Worm (Caenorhabditis elegans) whole organism, young adult: ENCODE measurements around the gene frpr-7.
"Not testable (repeated sequence)": the region's sequence is repeated elsewhere in the genome, so short reads cannot be mapped to it uniquely, and the experiment has no call there.

Experiments used
- B0336.3 ChIP-seq: fragments of 200-800 bp; sonication (Bioruptor generic); IDR thresholded peaks from 2 replicates; pipeline ENCODE4 v1.3.6; 2022; ENCODE audit warnings: missing genetic modification characterization, missing compliant biosample characterization
- C17E4.6 ChIP-seq: fragments of 200-800 bp; sonication (Bioruptor generic); IDR thresholded peaks from 2 replicates; pipeline ENCODE4 v1.3.6; 2022; ENCODE audit warnings: missing genetic modification reagents, missing genetic modification characterization, missing compliant biosample characterization
- F37B4.10 ChIP-seq: fragments of 200-800 bp; sonication (Bioruptor generic); IDR thresholded peaks from 2 replicates; pipeline ENCODE4 v1.3.6; 2022; ENCODE audit warnings: missing genetic modification characterization, missing compliant biosample characterization
- F55B11.4 ChIP-seq: sonication (generic microtip); optimal IDR thresholded peaks from 2 replicates; lab custom pipeline; 2016; ENCODE audit warnings: missing compliant biosample characterization, missing genetic modification characterization, borderline replicate concordance; ENCODE audit not compliant: insufficient read depth
- T26A5.8 ChIP-seq: sonication (generic microtip); optimal IDR thresholded peaks from 2 replicates; lab custom pipeline; 2016; ENCODE audit warnings: missing genetic modification characterization, missing compliant biosample characterization
- Y79H2A.3 ChIP-seq: fragments of 200-800 bp; sonication (Bioruptor generic); conservative IDR thresholded peaks from 2 replicates; pipeline ENCODE4 v1.3.6; 2022; ENCODE audit warnings: missing genetic modification reagents, missing genetic modification characterization, missing compliant biosample characterization
- akir-1 ChIP-seq: fragments of 200-800 bp; sonication (Bioruptor generic); optimal IDR thresholded peaks from 2 replicates; lab custom pipeline; 2018; ENCODE audit warnings: mild to moderate bottlenecking, missing genetic modification characterization, moderate library complexity, missing compliant biosample characterization
- aptf-2 ChIP-seq: fragments of 200-800 bp; sonication (Bioruptor generic); conservative IDR thresholded peaks from 2 replicates; pipeline ENCODE4 v1.3.6; 2022; ENCODE audit warnings: missing genetic modification reagents, missing genetic modification characterization, missing compliant biosample characterization
- atf-7 ChIP-seq: sonication (generic microtip); optimal IDR thresholded peaks from 2 replicates; lab custom pipeline; 2017; ENCODE audit warnings: mild to moderate bottlenecking, missing genetic modification characterization, missing compliant biosample characterization
- bed-2 ChIP-seq: fragments of 200-800 bp; sonication (Bioruptor generic); IDR thresholded peaks from 2 replicates; pipeline ENCODE4 v1.3.6; 2022; ENCODE audit warnings: missing genetic modification reagents, missing genetic modification characterization, missing compliant biosample characterization
- ccch-3 ChIP-seq: fragments of 200-800 bp; sonication (Bioruptor generic); optimal IDR thresholded peaks from 2 replicates; lab custom pipeline; 2018; ENCODE audit warnings: mild to moderate bottlenecking, missing genetic modification characterization, missing compliant biosample characterization
- ceh-79 ChIP-seq: sonication (generic microtip); optimal IDR thresholded peaks from 2 replicates; lab custom pipeline; 2017; ENCODE audit warnings: mild to moderate bottlenecking, missing genetic modification characterization, missing compliant biosample characterization
- chd-7 ChIP-seq: sonication (generic microtip); optimal IDR thresholded peaks from 2 replicates; lab custom pipeline; 2016; ENCODE audit warnings: mild to moderate bottlenecking, missing genetic modification characterization, moderate library complexity, missing compliant biosample characterization
- dox-1 ChIP-seq: fragments of 200-800 bp; sonication (Bioruptor generic); IDR thresholded peaks from 2 replicates; pipeline ENCODE4 v1.3.6; 2022; ENCODE audit warnings: missing genetic modification reagents, missing genetic modification characterization, missing compliant biosample characterization
- efl-1 ChIP-seq: fragments of 150-350 bp; optimal IDR thresholded peaks from 2 replicates; lab custom pipeline; 2014; ENCODE audit warnings: missing biosample characterization, missing genetic modification reagents, missing genetic modification characterization
- ets-4 ChIP-seq: fragments of 200-800 bp; sonication (Bioruptor generic); optimal IDR thresholded peaks from 2 replicates; lab custom pipeline; 2018; ENCODE audit warnings: mild to moderate bottlenecking, missing genetic modification characterization, missing compliant biosample characterization
- gei-17 ChIP-seq: fragments of 200-800 bp; sonication (Bioruptor generic); optimal IDR thresholded peaks from 2 replicates; lab custom pipeline; 2018; ENCODE audit warnings: mild to moderate bottlenecking, missing genetic modification characterization, missing compliant biosample characterization
- him-1 ChIP-seq: sonication (generic microtip); optimal IDR thresholded peaks from 2 replicates; lab custom pipeline; 2016; ENCODE audit warnings: missing genotype, missing genetic modification reagents, missing genetic modification characterization, missing compliant biosample characterization
- hmg-1.2 ChIP-seq: fragments of 200-800 bp; sonication (Bioruptor generic); IDR thresholded peaks from 2 replicates; pipeline ENCODE4 v1.3.6; 2022; ENCODE audit warnings: missing genetic modification reagents, missing genetic modification characterization, missing compliant biosample characterization
- hmg-20 ChIP-seq: fragments of 200-800 bp; sonication (Bioruptor generic); IDR thresholded peaks from 2 replicates; pipeline ENCODE4 v1.3.6; 2022; ENCODE audit warnings: missing genetic modification reagents, missing genetic modification characterization, missing compliant biosample characterization
- let-607 ChIP-seq, 2 experiments: fragments of 200-800 bp in 1 of 2; sonication (Bioruptor generic) in 1 of 2; sonication (generic microtip) in 1 of 2; optimal IDR thresholded peaks; 2 replicates each; lab custom pipeline; 2016 to 2018; ENCODE audit warnings: mild to moderate bottlenecking in 2 of 2, missing compliant biosample characterization in 2 of 2, missing genetic modification characterization in 2 of 2, moderate library complexity in 2 of 2, missing genotype in 1 of 2
- lin-26 ChIP-seq: fragments of 200-800 bp; sonication (Bioruptor generic); IDR thresholded peaks from 2 replicates; pipeline ENCODE4 v1.3.6; 2022; ENCODE audit warnings: missing genetic modification reagents, missing genetic modification characterization, missing compliant biosample characterization
- lir-1 ChIP-seq: fragments of 200-800 bp; sonication (Bioruptor generic); conservative IDR thresholded peaks from 2 replicates; pipeline ENCODE4 v1.3.6; 2022; ENCODE audit warnings: missing genetic modification reagents, missing genetic modification characterization, missing compliant biosample characterization
- lsy-27 ChIP-seq: sonication (generic microtip); optimal IDR thresholded peaks from 2 replicates; lab custom pipeline; 2017; ENCODE audit warnings: missing genetic modification characterization, mild to moderate bottlenecking, missing compliant biosample characterization, antibody characterized with exemption, missing genotype, borderline replicate concordance; ENCODE audit not compliant: insufficient read depth
- madf-8 ChIP-seq: fragments of 200-800 bp; sonication (Bioruptor generic); conservative IDR thresholded peaks from 2 replicates; pipeline ENCODE4 v1.3.6; 2022; ENCODE audit warnings: missing genetic modification reagents, missing genetic modification characterization, missing compliant biosample characterization
- nhr-120 ChIP-seq: fragments of 200-800 bp; sonication (Bioruptor generic); IDR thresholded peaks from 2 replicates; pipeline ENCODE4 v1.3.6; 2022; ENCODE audit warnings: missing genetic modification characterization, missing compliant biosample characterization
- nhr-80 ChIP-seq: sonication (generic microtip); optimal IDR thresholded peaks from 2 replicates; lab custom pipeline; 2016; ENCODE audit warnings: missing genetic modification characterization, missing compliant biosample characterization
- pha-4 ChIP-seq: fragments of 150-350 bp; sonication (generic microtip); optimal IDR thresholded peaks from 2 replicates; lab custom pipeline; 2014; ENCODE audit warnings: missing biosample characterization, missing genetic modification reagents, missing genetic modification characterization
- sea-2 ChIP-seq: fragments of 200-800 bp; sonication (Bioruptor generic); IDR thresholded peaks from 2 replicates; pipeline ENCODE4 v1.3.6; 2022; ENCODE audit warnings: missing genetic modification characterization, missing compliant biosample characterization
- snpc-4 ChIP-seq, 5 experiments: fragments of 150-350 bp in 1 of 5; sonication (generic microtip) in 4 of 5; optimal IDR thresholded peaks; 2 replicates each; lab custom pipeline; 2014 to 2018; ENCODE audit warnings: missing genetic modification characterization in 5 of 5, missing biosample characterization in 3 of 5, antibody characterized with exemption in 2 of 5, mild to moderate bottlenecking in 2 of 5, missing compliant biosample characterization in 2 of 5, missing genotype in 2 of 5, moderate library complexity in 2 of 5, missing genetic modification reagents in 1 of 5
- unc-62 ChIP-seq: fragments of 150-350 bp; optimal IDR thresholded peaks from 2 replicates; lab custom pipeline; 2014; ENCODE audit warnings: missing biosample characterization, missing genetic modification reagents, missing genetic modification characterization
- zfh-2 ChIP-seq: fragments of 200-800 bp; sonication (Bioruptor generic); conservative IDR thresholded peaks from 2 replicates; pipeline ENCODE4 v1.3.6; 2022; ENCODE audit warnings: missing genetic modification reagents, missing genetic modification characterization, missing compliant biosample characterization
- ztf-22 ChIP-seq: fragments of 200-800 bp; sonication (Bioruptor generic); optimal IDR thresholded peaks from 2 replicates; lab custom pipeline; 2018; ENCODE audit warnings: mild to moderate bottlenecking, missing genetic modification characterization, moderate library complexity, missing compliant biosample characterization
- ztf-26 ChIP-seq: sonication (generic microtip); optimal IDR thresholded peaks from 2 replicates; lab custom pipeline; 2017; ENCODE audit warnings: missing genetic modification characterization, missing compliant biosample characterization
- ztf-28 ChIP-seq: fragments of 200-800 bp; sonication (Bioruptor generic); IDR thresholded peaks from 2 replicates; pipeline ENCODE4 v1.3.6; 2022; ENCODE audit warnings: missing genetic modification reagents, missing genetic modification characterization, missing compliant biosample characterization
- ztf-6 ChIP-seq: fragments of 200-800 bp; sonication (Bioruptor generic); IDR thresholded peaks from 2 replicates; pipeline ENCODE4 v1.3.6; 2022; ENCODE audit warnings: missing genetic modification reagents, missing genetic modification characterization, missing compliant biosample characterization

Gene frpr-7

DNA sequence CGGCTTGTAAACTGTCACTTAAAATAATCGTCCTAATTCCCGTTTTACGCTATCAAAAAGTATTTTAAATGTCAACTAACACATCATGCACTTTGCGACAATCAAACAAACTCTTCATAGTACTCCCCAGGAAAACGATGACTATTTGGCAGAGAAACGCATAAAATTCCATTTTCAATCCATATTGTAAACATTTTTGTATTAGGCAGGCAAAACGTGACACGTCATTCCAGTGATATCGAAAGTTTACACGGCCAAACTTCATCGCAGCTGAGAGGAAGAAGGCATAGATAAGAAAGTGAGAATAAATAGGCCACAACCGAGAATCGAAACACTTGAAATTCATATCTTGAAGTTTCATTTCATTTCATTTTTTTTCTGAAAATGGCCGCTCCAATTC lies 20.5 kb upstream of the frpr-7 start, which contains the start of gene lec-9:
Gene lec-9 (plus strand): TSS at position 349 of the 400 bp plus-strand sequence.
- no peak for TF ChIP-seq hmg-1.2 (GFP tag; lab: Robert Waterston, UW)
- peak; percentile 17 for TF ChIP-seq ets-4 (GFP tag; lab: Kevin White, UChicago)
- TF ChIP-seq unc-62 (GFP tag; lab: Kevin White, UChicago) = no peak
- no peak for TF ChIP-seq lin-26 (GFP tag; lab: Robert Waterston, UW)
- no peak for TF ChIP-seq bed-2 (GFP tag; lab: Robert Waterston, UW)
- no peak for TF ChIP-seq efl-1 (GFP tag; lab: Kevin White, UChicago)
- TF ChIP-seq ceh-79 (tag; lab: Kevin White, UChicago) = no peak
- peak; percentile 85 for TF ChIP-seq nhr-80 (tag; lab: Kevin White, UChicago)
- no peak for TF ChIP-seq him-1
- TF ChIP-seq aptf-2 = no peak
- TF ChIP-seq ztf-22 (GFP tag; lab: Kevin White, UChicago) = peak; percentile 20
- no peak for TF ChIP-seq nhr-120
- no peak for TF ChIP-seq hmg-20 (GFP tag; lab: Robert Waterston, UW)
- TF ChIP-seq pha-4 = peak; percentile 74
- TF ChIP-seq atf-7 = peak; percentile 50
- TF ChIP-seq ztf-6 (GFP tag; lab: Robert Waterston, UW) = no peak
- TF ChIP-seq madf-8 (GFP tag; lab: Robert Waterston, UW) = no peak
- TF ChIP-seq ccch-3 = no peak
- TF ChIP-seq let-607 (tag; optimal IDR thresholded peaks at IDR 0.05; lab: Kevin White, UChicago) = peak; percentile 63 to 74
- TF ChIP-seq gei-17 (GFP tag; lab: Kevin White, UChicago) = no peak
- TF ChIP-seq T26A5.8 (tag; lab: Kevin White, UChicago) = no peak
- no peak; the same call in 1 of the 2 replicates for TF ChIP-seq dox-1
- TF ChIP-seq C17E4.6 (GFP tag; lab: Robert Waterston, UW) = no peak
- no peak for TF ChIP-seq F55B11.4
- no peak for TF ChIP-seq F37B4.10 (GFP tag; lab: Robert Waterston, UW)
- TF ChIP-seq sea-2 (GFP tag; lab: Robert Waterston, UW) = no peak
- TF ChIP-seq ztf-26 (tag; lab: Kevin White, UChicago) = no peak

DNA sequence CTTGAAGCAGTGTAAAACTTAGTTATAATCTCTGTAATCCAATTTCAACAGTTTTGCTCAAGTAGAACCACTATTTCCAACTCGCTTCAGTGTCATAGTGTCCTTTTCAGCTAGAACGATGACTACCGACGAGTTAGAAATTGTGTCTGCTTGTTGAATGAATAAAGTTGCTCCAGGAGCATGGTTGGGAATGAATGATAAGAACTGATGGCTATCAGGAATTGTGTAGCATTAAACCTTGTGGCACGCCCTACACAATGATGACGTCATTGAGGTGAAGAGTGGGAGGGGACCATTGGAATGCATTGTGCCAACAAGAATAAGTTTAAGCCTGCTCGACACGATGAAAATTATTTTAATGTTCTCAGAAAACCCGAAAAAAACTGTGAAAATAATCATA lies 19.0 kb upstream of the frpr-7 start:
- TF ChIP-seq Y79H2A.3 (GFP tag; lab: Robert Waterston, UW) (no peak), chd-7 (tag; lab: Kevin White, UChicago) (no peak), zfh-2 (GFP tag; lab: Robert Waterston, UW) (no peak), akir-1 (GFP tag; lab: Kevin White, UChicago) (no peak), B0336.3 (GFP tag; lab: Robert Waterston, UW) (no peak), atf-7 (peak; percentile 18), snpc-4 (GFP tag; optimal IDR thresholded peaks at IDR 0.05; lab: Kevin White, UChicago) (no peak), snpc-4 (tag; optimal IDR thresholded peaks at IDR 0.05; lab: Kevin White, UChicago) (no peak), dox-1 (no peak), nhr-80 (tag; lab: Kevin White, UChicago) (peak; percentile 55)

DNA sequence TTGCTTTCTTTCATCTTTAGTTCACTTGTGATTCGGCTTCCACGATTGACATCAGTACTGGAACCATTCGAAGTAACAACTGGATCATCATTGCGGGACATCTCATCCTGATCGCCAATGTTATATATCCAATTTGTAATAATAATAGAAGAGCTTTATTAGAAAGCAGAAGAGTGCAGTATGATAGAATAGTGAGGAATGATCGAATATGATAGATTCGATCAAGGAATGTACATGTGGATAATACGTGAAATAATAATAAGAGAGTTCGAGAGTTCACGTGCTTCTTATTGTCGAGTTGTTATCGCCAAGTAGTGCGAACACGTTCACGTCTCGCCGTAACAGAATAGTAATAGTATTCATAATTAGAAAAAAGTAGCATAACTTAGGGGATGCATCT lies 668 bp downstream of the frpr-7 start, which contains the start of gene F39B3.3:
Gene F39B3.3 (minus strand): TSS at position 101 of the 400 bp plus-strand sequence.
- TF ChIP-seq lir-1 (GFP tag; lab: Robert Waterston, UW); ztf-28; lsy-27 (tag; lab: Kevin White, UChicago): not testable (repeated sequence)
- TF ChIP-seq, all 124 proteins: peak for 0; not testable (repeated sequence) for 124
